Worm (Caenorhabditis elegans) whole organism, young adult: Measurements from ENCODE around the gene F56H9.2.
A peak's percentile ranks its signal among the peaks of the same experiment; 100 is the strongest.

Experiments used
- B0261.1 ChIP-seq: sonication (generic microtip); optimal IDR thresholded peaks from 2 replicates; lab custom pipeline; 2016; ENCODE audit warnings: mild to moderate bottlenecking, missing genetic modification characterization, moderate library complexity, missing compliant biosample characterization
- B0336.3 ChIP-seq: fragments of 200-800 bp; sonication (Bioruptor generic); IDR thresholded peaks from 2 replicates; pipeline ENCODE4 v1.3.6; 2022; ENCODE audit warnings: missing genetic modification characterization, missing compliant biosample characterization
- C17E4.6 ChIP-seq: fragments of 200-800 bp; sonication (Bioruptor generic); IDR thresholded peaks from 2 replicates; pipeline ENCODE4 v1.3.6; 2022; ENCODE audit warnings: missing genetic modification reagents, missing genetic modification characterization, missing compliant biosample characterization
- D2030.7 ChIP-seq: fragments of 200-800 bp; sonication (Bioruptor generic); IDR thresholded peaks from 2 replicates; pipeline ENCODE4 v1.3.6; 2022; ENCODE audit warnings: missing genetic modification reagents, missing genetic modification characterization, missing compliant biosample characterization
- F22D6.2 ChIP-seq: sonication (generic microtip); optimal IDR thresholded peaks from 2 replicates; lab custom pipeline; 2016; ENCODE audit warnings: mild to moderate bottlenecking, missing genetic modification characterization, missing compliant biosample characterization
- F23B12.7 ChIP-seq: sonication (generic microtip); optimal IDR thresholded peaks from 2 replicates; lab custom pipeline; 2017; ENCODE audit warnings: missing genetic modification characterization, mild to moderate bottlenecking, missing compliant biosample characterization, antibody characterized with exemption, moderate library complexity; ENCODE audit not compliant: insufficient read depth
- F49E8.2 ChIP-seq: sonication (generic microtip); optimal IDR thresholded peaks from 3 replicates; lab custom pipeline; 2017; ENCODE audit warnings: missing genetic modification characterization, mild to moderate bottlenecking, missing compliant biosample characterization, antibody characterized with exemption, moderate library complexity; ENCODE audit not compliant: insufficient read depth
- F57A8.1 ChIP-seq: fragments of 200-800 bp; sonication (Bioruptor generic); optimal IDR thresholded peaks from 2 replicates; lab custom pipeline; 2018; ENCODE audit warnings: mild to moderate bottlenecking, missing genetic modification characterization, moderate library complexity, missing compliant biosample characterization
- K12H6.12 ChIP-seq: fragments of 200-800 bp; sonication (Bioruptor generic); optimal IDR thresholded peaks from 2 replicates; lab custom pipeline; 2018; ENCODE audit warnings: mild to moderate bottlenecking, missing genetic modification characterization, missing compliant biosample characterization
- Y53F4B.3 ChIP-seq: fragments of 200-800 bp; sonication (Bioruptor generic); IDR thresholded peaks from 2 replicates; pipeline ENCODE4 v1.3.6; 2022; ENCODE audit warnings: missing genetic modification reagents, missing genetic modification characterization, missing compliant biosample characterization
- Y53G8AR.9 ChIP-seq: fragments of 200-800 bp; sonication (Bioruptor generic); conservative IDR thresholded peaks from 2 replicates; pipeline ENCODE4 v1.3.6; 2022; ENCODE audit warnings: missing genetic modification reagents, missing genetic modification characterization, missing compliant biosample characterization
- Y56A3A.18 ChIP-seq: fragments of 200-800 bp; sonication (Bioruptor generic); IDR thresholded peaks from 2 replicates; pipeline ENCODE4 v1.3.6; 2022; ENCODE audit warnings: missing genetic modification reagents, missing genetic modification characterization, missing compliant biosample characterization
- Y95B8A.8 ChIP-seq: fragments of 200-800 bp; sonication (Bioruptor generic); IDR thresholded peaks from 2 replicates; pipeline ENCODE4 v1.3.6; 2022; ENCODE audit warnings: missing genetic modification reagents, missing genetic modification characterization, missing compliant biosample characterization
- ZK185.1 ChIP-seq: sonication (generic microtip); optimal IDR thresholded peaks from 2 replicates; lab custom pipeline; 2016; ENCODE audit warnings: mild to moderate bottlenecking, missing genetic modification characterization, missing compliant biosample characterization; ENCODE audit not compliant: poor library complexity, severe bottlenecking
- ama-1 ChIP-seq, 3 experiments: fragments of 150-350 bp in 1 of 3; sonication (generic microtip) in 2 of 3; optimal IDR thresholded peaks; 2 replicates each; lab custom pipeline; 2014 to 2018; ENCODE audit warnings: missing biosample characterization in 2 of 3, missing genetic modification characterization in 2 of 3, missing genetic modification reagents in 2 of 3
- aptf-2 ChIP-seq: fragments of 200-800 bp; sonication (Bioruptor generic); conservative IDR thresholded peaks from 2 replicates; pipeline ENCODE4 v1.3.6; 2022; ENCODE audit warnings: missing genetic modification reagents, missing genetic modification characterization, missing compliant biosample characterization
- atf-7 ChIP-seq: sonication (generic microtip); optimal IDR thresholded peaks from 2 replicates; lab custom pipeline; 2017; ENCODE audit warnings: mild to moderate bottlenecking, missing genetic modification characterization, missing compliant biosample characterization
- bed-1 ChIP-seq: fragments of 200-800 bp; sonication (Bioruptor generic); IDR thresholded peaks from 2 replicates; pipeline ENCODE4 v1.3.6; 2022; ENCODE audit warnings: missing genetic modification reagents, missing genetic modification characterization, missing compliant biosample characterization
- bed-2 ChIP-seq: fragments of 200-800 bp; sonication (Bioruptor generic); IDR thresholded peaks from 2 replicates; pipeline ENCODE4 v1.3.6; 2022; ENCODE audit warnings: missing genetic modification reagents, missing genetic modification characterization, missing compliant biosample characterization
- cebp-1 ChIP-seq, 2 experiments: fragments of 200-800 bp in 1 of 2; sonication (Bioruptor generic) in 1 of 2; sonication (generic microtip) in 1 of 2; IDR thresholded peaks in 1 of 2; optimal IDR thresholded peaks in 1 of 2; 2 replicates each; pipeline versions ENCODE4 v1.3.6 to Lab custom; 2017 to 2022; ENCODE audit warnings: missing compliant biosample characterization in 2 of 2, missing genetic modification characterization in 2 of 2, mild to moderate bottlenecking in 1 of 2, missing genetic modification reagents in 1 of 2, moderate library complexity in 1 of 2
- ceh-40 ChIP-seq: fragments of 200-800 bp; sonication (Bioruptor generic); IDR thresholded peaks from 2 replicates; pipeline ENCODE4 v1.3.6; 2022; ENCODE audit warnings: missing genetic modification characterization, missing compliant biosample characterization
- ceh-91 ChIP-seq: fragments of 200-800 bp; sonication (Bioruptor generic); IDR thresholded peaks from 2 replicates; pipeline ENCODE4 v1.3.6; 2022; ENCODE audit warnings: missing genetic modification reagents, missing genetic modification characterization, missing compliant biosample characterization
- die-1 ChIP-seq: sonication (generic microtip); optimal IDR thresholded peaks from 2 replicates; lab custom pipeline; 2016; ENCODE audit warnings: missing genotype, mild to moderate bottlenecking, missing genetic modification characterization, missing compliant biosample characterization
- dox-1 ChIP-seq: fragments of 200-800 bp; sonication (Bioruptor generic); IDR thresholded peaks from 2 replicates; pipeline ENCODE4 v1.3.6; 2022; ENCODE audit warnings: missing genetic modification reagents, missing genetic modification characterization, missing compliant biosample characterization
- dpff-1 ChIP-seq: sonication (generic microtip); optimal IDR thresholded peaks from 2 replicates; lab custom pipeline; 2017; ENCODE audit warnings: mild to moderate bottlenecking, missing genetic modification characterization, missing compliant biosample characterization
- dpl-1 ChIP-seq: fragments of 150-350 bp; optimal IDR thresholded peaks from 2 replicates; lab custom pipeline; 2014; ENCODE audit warnings: missing biosample characterization, missing genetic modification reagents, missing genetic modification characterization
- ets-4 ChIP-seq: fragments of 200-800 bp; sonication (Bioruptor generic); optimal IDR thresholded peaks from 2 replicates; lab custom pipeline; 2018; ENCODE audit warnings: mild to moderate bottlenecking, missing genetic modification characterization, missing compliant biosample characterization
- fkh-3 ChIP-seq: sonication (generic microtip); optimal IDR thresholded peaks from 2 replicates; lab custom pipeline; 2016; ENCODE audit warnings: mild to moderate bottlenecking, missing genetic modification characterization, missing compliant biosample characterization
- hmg-20 ChIP-seq: fragments of 200-800 bp; sonication (Bioruptor generic); IDR thresholded peaks from 2 replicates; pipeline ENCODE4 v1.3.6; 2022; ENCODE audit warnings: missing genetic modification reagents, missing genetic modification characterization, missing compliant biosample characterization
- hsf-1 ChIP-seq: fragments of 200-800 bp; sonication (Bioruptor generic); IDR thresholded peaks from 2 replicates; pipeline ENCODE4 v1.3.6; 2022; ENCODE audit warnings: missing genetic modification reagents, missing genetic modification characterization, missing compliant biosample characterization
- let-607 ChIP-seq, 2 experiments: fragments of 200-800 bp in 1 of 2; sonication (Bioruptor generic) in 1 of 2; sonication (generic microtip) in 1 of 2; optimal IDR thresholded peaks; 2 replicates each; lab custom pipeline; 2016 to 2018; ENCODE audit warnings: mild to moderate bottlenecking in 2 of 2, missing compliant biosample characterization in 2 of 2, missing genetic modification characterization in 2 of 2, moderate library complexity in 2 of 2, missing genotype in 1 of 2
- lin-26 ChIP-seq: fragments of 200-800 bp; sonication (Bioruptor generic); IDR thresholded peaks from 2 replicates; pipeline ENCODE4 v1.3.6; 2022; ENCODE audit warnings: missing genetic modification reagents, missing genetic modification characterization, missing compliant biosample characterization
- lin-35 ChIP-seq, 3 experiments: fragments of 150-350 bp in 2 of 3; sonication (generic microtip) in 1 of 3; optimal IDR thresholded peaks; 2 replicates each; lab custom pipeline; 2014 to 2018; ENCODE audit warnings: missing biosample characterization in 3 of 3, missing genetic modification characterization in 3 of 3, missing genetic modification reagents in 3 of 3
- lin-40 ChIP-seq: sonication (generic microtip); optimal IDR thresholded peaks from 2 replicates; lab custom pipeline; 2016; ENCODE audit warnings: missing genetic modification characterization, mild to moderate bottlenecking, missing compliant biosample characterization, missing genotype, missing genetic modification reagents
- madf-10 ChIP-seq: sonication (generic microtip); optimal IDR thresholded peaks from 2 replicates; lab custom pipeline; 2016; ENCODE audit warnings: mild to moderate bottlenecking, missing genetic modification characterization, missing compliant biosample characterization
- madf-6 ChIP-seq: fragments of 200-800 bp; sonication (Bioruptor generic); IDR thresholded peaks from 2 replicates; pipeline ENCODE4 v1.3.6; 2022; ENCODE audit warnings: missing genetic modification reagents, missing genetic modification characterization, missing compliant biosample characterization
- mcd-1 ChIP-seq: fragments of 200-800 bp; sonication (Bioruptor generic); IDR thresholded peaks from 2 replicates; pipeline ENCODE4 v1.3.6; 2022; ENCODE audit warnings: missing genetic modification reagents, missing genetic modification characterization, missing compliant biosample characterization
- mel-28 ChIP-seq: sonication (generic microtip); optimal IDR thresholded peaks from 2 replicates; lab custom pipeline; 2016; ENCODE audit warnings: borderline replicate concordance, mild to moderate bottlenecking, missing genetic modification characterization, missing compliant biosample characterization
- nfyb-1 ChIP-seq: fragments of 200-800 bp; sonication (Bioruptor generic); IDR thresholded peaks from 2 replicates; pipeline ENCODE4 v1.3.6; 2022; ENCODE audit warnings: missing genetic modification reagents, missing genetic modification characterization, missing compliant biosample characterization
- nhr-179 ChIP-seq: sonication (generic microtip); optimal IDR thresholded peaks from 2 replicates; lab custom pipeline; 2016; ENCODE audit warnings: mild to moderate bottlenecking, missing genetic modification characterization, missing compliant biosample characterization
- pha-4 ChIP-seq: fragments of 150-350 bp; sonication (generic microtip); optimal IDR thresholded peaks from 2 replicates; lab custom pipeline; 2014; ENCODE audit warnings: missing biosample characterization, missing genetic modification reagents, missing genetic modification characterization
- snpc-1.1 ChIP-seq: sonication (generic microtip); optimal IDR thresholded peaks from 2 replicates; lab custom pipeline; 2017; ENCODE audit warnings: missing genetic modification characterization, mild to moderate bottlenecking, missing compliant biosample characterization, antibody characterized with exemption, moderate library complexity, missing genotype, missing genetic modification reagents; ENCODE audit not compliant: insufficient read depth
- tbp1 ChIP-seq: fragments of 200-800 bp; sonication (Bioruptor generic); optimal IDR thresholded peaks from 2 replicates; lab custom pipeline; 2018; ENCODE audit warnings: mild to moderate bottlenecking, missing genetic modification characterization, missing compliant biosample characterization
- zim-3 ChIP-seq: sonication (generic microtip); optimal IDR thresholded peaks from 2 replicates; lab custom pipeline; 2017; ENCODE audit warnings: mild to moderate bottlenecking, missing genetic modification characterization, moderate library complexity, missing compliant biosample characterization
- ztf-22 ChIP-seq: fragments of 200-800 bp; sonication (Bioruptor generic); optimal IDR thresholded peaks from 2 replicates; lab custom pipeline; 2018; ENCODE audit warnings: mild to moderate bottlenecking, missing genetic modification characterization, moderate library complexity, missing compliant biosample characterization
- ztf-28 ChIP-seq: fragments of 200-800 bp; sonication (Bioruptor generic); IDR thresholded peaks from 2 replicates; pipeline ENCODE4 v1.3.6; 2022; ENCODE audit warnings: missing genetic modification reagents, missing genetic modification characterization, missing compliant biosample characterization
- ztf-6 ChIP-seq: fragments of 200-800 bp; sonication (Bioruptor generic); IDR thresholded peaks from 2 replicates; pipeline ENCODE4 v1.3.6; 2022; ENCODE audit warnings: missing genetic modification reagents, missing genetic modification characterization, missing compliant biosample characterization

F56H9.2 gene

DNA sequence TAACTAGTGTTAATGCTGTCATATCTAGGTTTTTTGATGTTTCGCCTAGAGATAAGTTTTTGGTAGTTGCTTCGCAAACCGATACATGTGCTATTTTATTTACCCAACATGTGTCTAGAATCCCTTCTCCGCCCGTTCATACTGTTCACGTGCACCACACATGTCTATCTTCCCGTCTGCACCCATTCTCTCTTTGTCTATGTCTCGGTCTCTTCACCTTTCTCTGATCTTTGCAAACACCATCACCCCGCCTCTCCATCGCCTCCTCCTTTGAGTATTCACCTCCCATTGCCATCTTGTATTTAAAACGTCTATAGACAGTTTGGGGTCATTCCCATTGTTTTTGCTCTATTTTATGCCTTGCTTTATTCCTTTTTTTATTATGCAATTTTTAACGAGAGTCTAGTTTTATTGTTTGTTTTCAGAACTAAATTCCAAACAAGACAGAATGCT, at the start of gene F56H9.2:
F56H9.2 (plus strand) TSS at position 426 of the 453 bp plus-strand sequence.
- TF ChIP-seq ceh-91 (no peak), ama-1 (optimal IDR thresholded peaks at IDR 0.05; lab: Kevin White, UChicago) (no peak), ama-1 (GFP tag; optimal IDR thresholded peaks at IDR 0.05; lab: Kevin White, UChicago) (no peak), F57A8.1 (GFP tag; lab: Kevin White, UChicago) (no peak), ztf-28 (GFP tag; lab: Robert Waterston, UW) (no peak), atf-7 (tag; lab: Kevin White, UChicago) (peak; percentile 60), mel-28 (tag; lab: Kevin White, UChicago) (no peak), ztf-6 (GFP tag; lab: Robert Waterston, UW) (no peak), fkh-3 (tag; lab: Kevin White, UChicago) (no peak), lin-35 (GFP tag; optimal IDR thresholded peaks at IDR 0.05; lab: Kevin White, UChicago) (peak in 1 of 3 experiments; percentile 18), pha-4 (peak; percentile 39), aptf-2 (GFP tag; lab: Robert Waterston, UW) (no peak), F22D6.2 (tag; lab: Kevin White, UChicago) (peak; percentile 82), Y95B8A.8 (no peak), D2030.7 (GFP tag; lab: Robert Waterston, UW) (no peak), zim-3 (no peak), cebp-1 (GFP tag; IDR thresholded peaks at IDR 0.05; lab: Robert Waterston, UW) (no peak), cebp-1 (tag; optimal IDR thresholded peaks at IDR 0.05; lab: Kevin White, UChicago) (peak; percentile 64), nhr-179 (tag; lab: Kevin White, UChicago) (no peak), dpff-1 (tag; lab: Kevin White, UChicago) (no peak), let-607 (tag; optimal IDR thresholded peaks at IDR 0.05; lab: Kevin White, UChicago) (no peak), Y53G8AR.9 (GFP tag; lab: Robert Waterston, UW) (no peak), ztf-22 (peak; percentile 73), B0261.1 (tag; lab: Kevin White, UChicago) (no peak), Y53F4B.3 (no peak), ets-4 (peak; percentile 11), ceh-40 (GFP tag; lab: Robert Waterston, UW) (no peak), hsf-1 (GFP tag; lab: Robert Waterston, UW) (peak; percentile 50; the same call in 1 of the 2 replicates), madf-6 (no peak), madf-10 (tag; lab: Kevin White, UChicago) (no peak), F23B12.7 (no peak), dpl-1 (GFP tag; lab: Kevin White, UChicago) (no peak), lin-26 (GFP tag; lab: Robert Waterston, UW) (no peak), F49E8.2 (tag; lab: Kevin White, UChicago) (no peak), dox-1 (GFP tag; lab: Robert Waterston, UW) (no peak; the same call in 1 of the 2 replicates), B0336.3 (peak; percentile 61), mcd-1 (peak; percentile 43; the same call in 1 of the 2 replicates), Y56A3A.18 (GFP tag; lab: Robert Waterston, UW) (no peak), C17E4.6 (GFP tag; lab: Robert Waterston, UW) (no peak), K12H6.12 (tag; lab: Kevin White, UChicago) (peak; percentile 67), snpc-1.1 (tag; lab: Kevin White, UChicago) (no peak), ZK185.1 (tag; lab: Kevin White, UChicago) (no peak), bed-1 (GFP tag; lab: Robert Waterston, UW) (no peak), die-1 (tag; lab: Kevin White, UChicago) (peak; percentile 5), tbp1 (peak; percentile 31), hmg-20 (GFP tag; lab: Robert Waterston, UW) (no peak), bed-2 (GFP tag; lab: Robert Waterston, UW) (no peak), nfyb-1 (peak; percentile 73), lin-40 (peak; percentile 67)
